Worm (Caenorhabditis elegans) whole organism, midembryonic: ENCODE data around the gene ZK1320.2.
A peak's percentile ranks its signal among the peaks of the same experiment; 100 is the strongest.

Experiments used
- T22C8.4 ChIP-seq: fragments of 200-800 bp; sonication (Bioruptor generic); IDR thresholded peaks from 2 replicates; pipeline ENCODE4 v1.3.6; 2022; ENCODE audit warnings: missing genetic modification characterization, missing compliant biosample characterization
- cog-1 ChIP-seq: sonication (generic microtip); optimal IDR thresholded peaks from 2 replicates; lab custom pipeline; 2016; ENCODE audit warnings: missing genetic modification characterization, missing compliant biosample characterization
- flt-1 ChIP-seq: fragments of 200-800 bp; sonication (Bioruptor generic); IDR thresholded peaks from 2 replicates; pipeline ENCODE4 v1.3.6; 2022; ENCODE audit warnings: missing genetic modification characterization, missing compliant biosample characterization
- klf-2 ChIP-seq: fragments of 200-800 bp; sonication (Bioruptor generic); conservative IDR thresholded peaks from 2 replicates; pipeline ENCODE4 v1.3.6; 2022; ENCODE audit warnings: missing genetic modification reagents, missing genetic modification characterization, missing compliant biosample characterization
- med-1 ChIP-seq: sonication (generic microtip); optimal IDR thresholded peaks from 2 replicates; lab custom pipeline; 2017; ENCODE audit warnings: missing genetic modification characterization, mild to moderate bottlenecking, missing compliant biosample characterization, antibody characterized with exemption, missing genetic modification reagents; ENCODE audit not compliant: insufficient read depth
- ref-1 ChIP-seq: fragments of 200-800 bp; sonication (Bioruptor generic); conservative IDR thresholded peaks from 2 replicates; pipeline ENCODE4 v1.3.6; 2022; ENCODE audit warnings: missing genetic modification reagents, missing genetic modification characterization, missing compliant biosample characterization
- tab-1 ChIP-seq: fragments of 200-800 bp; sonication (Bioruptor generic); IDR thresholded peaks from 2 replicates; pipeline ENCODE4 v1.3.6; 2022; ENCODE audit warnings: missing genetic modification characterization, missing compliant biosample characterization
- ztf-23 ChIP-seq: fragments of 200-800 bp; sonication (Bioruptor generic); IDR thresholded peaks from 2 replicates; pipeline ENCODE4 v1.3.6; 2022; ENCODE audit warnings: missing genetic modification reagents, missing genetic modification characterization, missing compliant biosample characterization
- ztf-29 ChIP-seq: fragments of 200-800 bp; sonication (Bioruptor generic); IDR thresholded peaks from 2 replicates; pipeline ENCODE4 v1.3.6; 2022; ENCODE audit warnings: missing genetic modification reagents, missing genetic modification characterization, missing compliant biosample characterization

DNA sequence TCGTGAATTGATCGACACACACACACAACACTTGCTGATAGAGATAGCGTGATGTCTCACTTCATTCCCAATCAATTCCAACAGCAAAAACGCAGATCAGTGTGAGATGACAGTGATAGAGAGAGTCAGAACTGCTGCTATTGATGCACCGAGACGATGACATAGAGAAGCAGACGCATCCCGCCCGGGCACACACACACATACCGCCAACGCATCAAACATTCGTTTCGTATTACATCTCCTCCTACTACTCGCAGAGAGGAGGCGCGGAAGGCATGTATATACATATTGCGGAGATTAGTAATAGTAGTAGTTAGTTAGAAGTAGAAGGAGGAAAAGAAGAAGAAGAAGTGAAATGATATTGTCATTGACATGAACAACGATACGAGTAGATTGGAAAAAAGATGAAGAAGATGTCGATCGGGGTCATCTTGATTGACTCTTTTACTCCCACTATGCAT is 39.4 kb downstream of the ZK1320.2 start:
- TF ChIP-seq flt-1 (peak; percentile 50; the same call in 1 of the 2 replicates), klf-2 (GFP tag; lab: Robert Waterston, UW) (no peak), ztf-29 (GFP tag; lab: Robert Waterston, UW) (no peak), ref-1 (no peak), tab-1 (GFP tag; lab: Robert Waterston, UW) (no peak), cog-1 (tag; lab: Kevin White, UChicago) (peak; percentile 72), T22C8.4 (0 out of 2 replicates have a peak, but pooled peaks have one; percentile 27), med-1 (GFP tag; lab: Kevin White, UChicago) (no peak), ztf-23 (0 out of 2 replicates have a peak, but pooled peaks have one; percentile 44)
